Worm (Caenorhabditis elegans) whole organism, L1 larva: ENCODE results near the gene srg-42.
A peak's percentile ranks its signal among the peaks of the same experiment; 100 is the strongest.

Experiments used
- C04F5.9 ChIP-seq: sonication (generic microtip); optimal IDR thresholded peaks from 2 replicates; lab custom pipeline; 2016; ENCODE audit warnings: missing genetic modification characterization, missing compliant biosample characterization
- C16A3.4 ChIP-seq: fragments of 150-350 bp; optimal IDR thresholded peaks from 2 replicates; lab custom pipeline; 2014; ENCODE audit warnings: missing biosample characterization, missing genetic modification characterization
- C34B4.2 ChIP-seq: sonication (generic microtip); optimal IDR thresholded peaks from 2 replicates; lab custom pipeline; 2017; ENCODE audit warnings: mild to moderate bottlenecking, missing genetic modification characterization, missing compliant biosample characterization
- F16B12.6 ChIP-seq: fragments of 150-350 bp; optimal IDR thresholded peaks from 2 replicates; lab custom pipeline; 2014; ENCODE audit warnings: missing biosample characterization, missing genetic modification characterization
- alr-1 ChIP-seq: fragments of 200-800 bp; sonication (Bioruptor generic); optimal IDR thresholded peaks from 2 replicates; lab custom pipeline; 2018; ENCODE audit warnings: borderline replicate concordance, mild to moderate bottlenecking, missing genetic modification characterization, missing compliant biosample characterization
- ama-1 ChIP-seq: fragments of 150-350 bp; optimal IDR thresholded peaks from 2 replicates; lab custom pipeline; 2014
- ceh-82 ChIP-seq, 3 experiments: fragments of 150-350 bp in 1 of 3; sonication (generic microtip) in 2 of 3; optimal IDR thresholded peaks; 2 replicates each; lab custom pipeline; 2014 to 2017; ENCODE audit warnings: missing biosample characterization in 3 of 3, missing genetic modification characterization in 3 of 3
- ceh-88 ChIP-seq: fragments of 200-800 bp; sonication (Bioruptor generic); IDR thresholded peaks from 2 replicates; pipeline ENCODE4 v1.3.6; 2022; ENCODE audit warnings: missing genetic modification characterization, missing compliant biosample characterization
- ces-1 ChIP-seq: fragments of 150-350 bp; optimal IDR thresholded peaks from 2 replicates; lab custom pipeline; 2014; ENCODE audit warnings: missing biosample characterization, missing genetic modification reagents, missing genetic modification characterization
- dsc-1 ChIP-seq: sonication (generic microtip); optimal IDR thresholded peaks from 2 replicates; lab custom pipeline; 2016; ENCODE audit warnings: mild to moderate bottlenecking, missing genetic modification characterization, missing compliant biosample characterization
- efl-1 ChIP-seq, 4 experiments: fragments of 150-350 bp; optimal IDR thresholded peaks in 3 of 4; peaks in 1 of 4; 1 replicate in 1 of 4; 2 replicates in 3 of 4; lab custom pipeline; 2014; ENCODE audit warnings: missing biosample characterization in 2 of 4, missing genetic modification characterization in 2 of 4, missing genetic modification reagents in 2 of 4
- egl-27 ChIP-seq, 2 experiments: fragments of 150-350 bp in 1 of 2; sonication (generic microtip); optimal IDR thresholded peaks; 3 replicates each; lab custom pipeline; 2017 to 2018; ENCODE audit warnings: missing biosample characterization in 2 of 2, missing genetic modification characterization in 2 of 2, missing genetic modification reagents in 2 of 2
- elt-3 ChIP-seq, 6 experiments: fragments of 150-350 bp in 1 of 6; sonication (generic microtip); optimal IDR thresholded peaks; 2 replicates each; lab custom pipeline; 2017 to 2018; ENCODE audit warnings: missing biosample characterization in 6 of 6, missing genetic modification characterization in 6 of 6, inconsistent platforms in 1 of 6
- fkh-10 ChIP-seq: sonication (generic microtip); optimal IDR thresholded peaks from 2 replicates; lab custom pipeline; 2017; ENCODE audit warnings: missing biosample characterization, missing genetic modification reagents, missing genetic modification characterization
- fkh-4 ChIP-seq: sonication (generic microtip); optimal IDR thresholded peaks from 2 replicates; lab custom pipeline; 2016; ENCODE audit warnings: missing compliant biosample characterization, missing genetic modification characterization, borderline replicate concordance
- fos-1 ChIP-seq: fragments of 150-350 bp; optimal IDR thresholded peaks from 2 replicates; lab custom pipeline; 2014; ENCODE audit warnings: missing biosample characterization, missing genetic modification characterization
- hlh-17 ChIP-seq: fragments of 200-800 bp; sonication (Bioruptor generic); optimal IDR thresholded peaks from 2 replicates; lab custom pipeline; 2018; ENCODE audit warnings: missing genetic modification characterization, mild to moderate bottlenecking, missing compliant biosample characterization, moderate library complexity, borderline replicate concordance
- irx-1 ChIP-seq: sonication (generic microtip); optimal IDR thresholded peaks from 2 replicates; lab custom pipeline; 2016; ENCODE audit warnings: missing genetic modification characterization, missing compliant biosample characterization
- isw-1 ChIP-seq: fragments of 200-800 bp; sonication (Bioruptor generic); IDR thresholded peaks from 2 replicates; pipeline ENCODE4 v1.3.6; 2022; ENCODE audit warnings: missing genetic modification characterization, missing compliant biosample characterization
- jun-1 ChIP-seq: fragments of 150-350 bp; optimal IDR thresholded peaks from 2 replicates; lab custom pipeline; 2014; ENCODE audit warnings: missing biosample characterization, missing genetic modification reagents, missing genetic modification characterization
- lin-13 ChIP-seq: fragments of 150-350 bp; optimal IDR thresholded peaks from 2 replicates; lab custom pipeline; 2014; ENCODE audit warnings: missing biosample characterization, missing genetic modification reagents, missing genetic modification characterization
- lin-14 ChIP-seq: fragments of 200-800 bp; sonication (Bioruptor generic); optimal IDR thresholded peaks from 2 replicates; lab custom pipeline; 2018; ENCODE audit warnings: mild to moderate bottlenecking, missing genetic modification characterization, moderate library complexity, missing compliant biosample characterization
- lin-35 ChIP-seq, 2 experiments: fragments of 150-350 bp; optimal IDR thresholded peaks; 2 replicates each; lab custom pipeline; 2014; ENCODE audit warnings: missing biosample characterization in 2 of 2, missing genetic modification characterization in 2 of 2, missing genetic modification reagents in 2 of 2
- lir-3 ChIP-seq: sonication (generic microtip); optimal IDR thresholded peaks from 2 replicates; lab custom pipeline; 2016; ENCODE audit warnings: mild to moderate bottlenecking, missing genetic modification characterization, moderate library complexity, missing compliant biosample characterization; ENCODE audit not compliant: poor library complexity
- lsy-2 ChIP-seq, 2 experiments: fragments of 150-350 bp; optimal IDR thresholded peaks; 2 replicates each; lab custom pipeline; 2014; ENCODE audit warnings: missing biosample characterization in 2 of 2, missing genetic modification characterization in 2 of 2
- mdl-1 ChIP-seq, 2 experiments: fragments of 150-350 bp; optimal IDR thresholded peaks; 2 replicates each; lab custom pipeline; 2014 to 2017; ENCODE audit warnings: missing biosample characterization in 2 of 2, missing genetic modification characterization in 2 of 2, inconsistent platforms in 1 of 2
- mep-1 ChIP-seq: fragments of 150-350 bp; optimal IDR thresholded peaks from 2 replicates; lab custom pipeline; 2014; ENCODE audit warnings: missing biosample characterization, missing genetic modification characterization
- nhr-11 ChIP-seq: fragments of 150-350 bp; optimal IDR thresholded peaks from 2 replicates; lab custom pipeline; 2014; ENCODE audit warnings: missing biosample characterization, missing genetic modification characterization
- nhr-12 ChIP-seq: sonication (generic microtip); optimal IDR thresholded peaks from 2 replicates; lab custom pipeline; 2017; ENCODE audit warnings: missing biosample characterization, missing genetic modification characterization
- nhr-237 ChIP-seq: fragments of 150-350 bp; optimal IDR thresholded peaks from 2 replicates; lab custom pipeline; 2014; ENCODE audit warnings: missing biosample characterization, missing genetic modification characterization
- nhr-47 ChIP-seq: sonication (generic microtip); optimal IDR thresholded peaks from 2 replicates; lab custom pipeline; 2016; ENCODE audit warnings: mild to moderate bottlenecking, missing genetic modification characterization, moderate library complexity, missing compliant biosample characterization
- nhr-76 ChIP-seq: sonication (generic microtip); optimal IDR thresholded peaks from 2 replicates; lab custom pipeline; 2017; ENCODE audit warnings: missing biosample characterization, missing genetic modification characterization
- nhr-77 ChIP-seq: fragments of 150-350 bp; optimal IDR thresholded peaks from 2 replicates; lab custom pipeline; 2014; ENCODE audit warnings: missing biosample characterization, missing genetic modification characterization
- nhr-84 ChIP-seq: sonication (generic microtip); optimal IDR thresholded peaks from 2 replicates; lab custom pipeline; 2017; ENCODE audit warnings: missing biosample characterization, missing genetic modification characterization
- nhr-90 ChIP-seq: sonication (generic microtip); optimal IDR thresholded peaks from 2 replicates; lab custom pipeline; 2016; ENCODE audit warnings: mild to moderate bottlenecking, missing genetic modification characterization, missing compliant biosample characterization; ENCODE audit not compliant: poor library complexity
- pax-3 ChIP-seq: fragments of 200-800 bp; sonication (Bioruptor generic); optimal IDR thresholded peaks from 2 replicates; lab custom pipeline; 2018; ENCODE audit warnings: mild to moderate bottlenecking, missing genetic modification characterization, moderate library complexity, missing compliant biosample characterization
- rnt-1 ChIP-seq: sonication (generic microtip); optimal IDR thresholded peaks from 2 replicates; lab custom pipeline; 2016; ENCODE audit warnings: mild to moderate bottlenecking, missing genetic modification characterization, moderate library complexity, missing compliant biosample characterization
- snpc-4 ChIP-seq: fragments of 150-350 bp; optimal IDR thresholded peaks from 2 replicates; lab custom pipeline; 2014; ENCODE audit warnings: missing biosample characterization, missing genetic modification characterization
- snu-23 ChIP-seq: sonication (generic microtip); optimal IDR thresholded peaks from 2 replicates; lab custom pipeline; 2016; ENCODE audit warnings: missing genetic modification characterization, missing compliant biosample characterization
- sox-4 ChIP-seq: sonication (generic microtip); optimal IDR thresholded peaks from 2 replicates; lab custom pipeline; 2016; ENCODE audit warnings: missing genetic modification characterization, missing compliant biosample characterization
- sptf-1 ChIP-seq: fragments of 150-350 bp; optimal IDR thresholded peaks from 2 replicates; lab custom pipeline; 2014; ENCODE audit warnings: missing biosample characterization, missing genetic modification characterization
- swsn-7 ChIP-seq: sonication (generic microtip); optimal IDR thresholded peaks from 2 replicates; lab custom pipeline; 2016; ENCODE audit warnings: missing genetic modification characterization, missing compliant biosample characterization
- tbx-2 ChIP-seq: sonication (generic microtip); optimal IDR thresholded peaks from 2 replicates; lab custom pipeline; 2016; ENCODE audit warnings: missing genetic modification characterization, missing compliant biosample characterization
- tlp-1 ChIP-seq: fragments of 150-350 bp; optimal IDR thresholded peaks from 2 replicates; lab custom pipeline; 2014; ENCODE audit warnings: missing biosample characterization, missing genetic modification characterization
- unc-62 ChIP-seq: fragments of 150-350 bp; optimal IDR thresholded peaks from 2 replicates; lab custom pipeline; 2014; ENCODE audit warnings: missing biosample characterization, missing genetic modification reagents, missing genetic modification characterization
- unc-86 ChIP-seq: sonication (generic microtip); optimal IDR thresholded peaks from 2 replicates; lab custom pipeline; 2016; ENCODE audit warnings: missing genetic modification characterization, missing compliant biosample characterization
- unc-98 ChIP-seq: fragments of 200-800 bp; sonication (Bioruptor generic); IDR thresholded peaks from 2 replicates; pipeline ENCODE4 v1.3.6; 2022; ENCODE audit warnings: missing genetic modification characterization, missing compliant biosample characterization
- xbp-1 ChIP-seq: sonication (generic microtip); optimal IDR thresholded peaks from 2 replicates; lab custom pipeline; 2016; ENCODE audit warnings: missing genetic modification characterization, missing compliant biosample characterization
- zag-1 ChIP-seq: fragments of 150-350 bp; optimal IDR thresholded peaks from 2 replicates; lab custom pipeline; 2014; ENCODE audit warnings: missing biosample characterization, missing genetic modification characterization
- zip-4 ChIP-seq: fragments of 200-800 bp; sonication (Bioruptor generic); optimal IDR thresholded peaks from 2 replicates; lab custom pipeline; 2018; ENCODE audit warnings: mild to moderate bottlenecking, missing genetic modification characterization, moderate library complexity, missing compliant biosample characterization
- ztf-11 ChIP-seq, 2 experiments: sonication (generic microtip); optimal IDR thresholded peaks; 2 replicates each; lab custom pipeline; 2016 to 2017; ENCODE audit warnings: missing genetic modification characterization in 2 of 2, missing biosample characterization in 1 of 2, missing compliant biosample characterization in 1 of 2
- ztf-4 ChIP-seq: fragments of 150-350 bp; optimal IDR thresholded peaks from 2 replicates; lab custom pipeline; 2014; ENCODE audit warnings: missing biosample characterization, missing genetic modification characterization

Gene srg-42

ce11 chrV:11113041-11113574 lies 44.7 kb downstream of the srg-42 start, which contains the start of gene erfa-3:
Gene erfa-3 (minus strand): TSS chrV:11113091.
- TF ChIP-seq unc-98 (GFP tag; lab: Robert Waterston, UW) (no peak), nhr-12 (tag; lab: Kevin White, UChicago) (no peak), nhr-84 (tag; lab: Kevin White, UChicago) (peak; percentile 5), fkh-10 (no peak), hlh-17 (no peak), lin-35 (GFP tag; optimal IDR thresholded peaks at IDR 0.05; lab: Kevin White, UChicago) (peak; percentile 40 to 72), rnt-1 (tag; lab: Kevin White, UChicago) (peak; percentile 85), ceh-88 (GFP tag; lab: Robert Waterston, UW) (no peak), nhr-77 (no peak), alr-1 (tag; lab: Kevin White, UChicago) (no peak), zip-4 (GFP tag; lab: Kevin White, UChicago) (peak; percentile 29), isw-1 (GFP tag; lab: Robert Waterston, UW) (peak; percentile 40), nhr-237 (no peak), C04F5.9 (tag; lab: Kevin White, UChicago) (no peak), ama-1 (lab: Kevin White, UChicago) (no peak), pax-3 (tag; lab: Kevin White, UChicago) (no peak), ces-1 (GFP tag; lab: Kevin White, UChicago) (no peak), jun-1 (tag; lab: Kevin White, UChicago) (peak; percentile 33), fkh-4 (tag; lab: Kevin White, UChicago) (no peak), swsn-7 (peak; percentile 66), snu-23 (peak; percentile 73), nhr-47 (tag; lab: Kevin White, UChicago) (peak; percentile 62), irx-1 (peak; percentile 44), elt-3 (tag; optimal IDR thresholded peaks at IDR 0.05; lab: Kevin White, UChicago) (peak in 1 of 6 experiments; percentile 54), xbp-1 (tag; lab: Kevin White, UChicago) (peak; percentile 62), sox-4 (tag; lab: Kevin White, UChicago) (peak; percentile 34), unc-86 (tag; lab: Kevin White, UChicago) (peak; percentile 38), tlp-1 (tag; lab: Kevin White, UChicago) (no peak), lir-3 (tag; lab: Kevin White, UChicago) (peak; percentile 15), efl-1 (optimal IDR thresholded peaks at IDR 0.05; lab: Kevin White, UChicago) (peak; percentile 54 to 65), efl-1 (GFP tag; optimal IDR thresholded peaks at IDR 0.05 in 1 of 2; lab: Kevin White, UChicago) (peak; percentile 52 to 95), F16B12.6 (tag; lab: Kevin White, UChicago) (no peak), lsy-2 (tag; optimal IDR thresholded peaks at IDR 0.05; lab: Kevin White, UChicago) (peak; percentile 58 to 60), lin-13 (GFP tag; lab: Kevin White, UChicago) (no peak), tbx-2 (tag; lab: Kevin White, UChicago) (peak; percentile 49), zag-1 (tag; lab: Kevin White, UChicago) (no peak), snpc-4 (tag; lab: Kevin White, UChicago) (peak; percentile 50), ztf-11 (tag; optimal IDR thresholded peaks at IDR 0.05; lab: Kevin White, UChicago) (peak in 1 of 2 experiments; percentile 48), sptf-1 (no peak), ztf-4 (tag; lab: Kevin White, UChicago) (peak; percentile 27), mdl-1 (tag; optimal IDR thresholded peaks at IDR 0.05; lab: Kevin White, UChicago) (peak in 1 of 2 experiments; percentile 64), dsc-1 (tag; lab: Kevin White, UChicago) (peak; percentile 68), nhr-76 (tag; lab: Kevin White, UChicago) (peak; percentile 68), C16A3.4 (peak; percentile 67), C34B4.2 (tag; lab: Kevin White, UChicago) (no peak), unc-62 (GFP tag; lab: Kevin White, UChicago) (no peak), ceh-82 (tag; optimal IDR thresholded peaks at IDR 0.05; lab: Kevin White, UChicago) (peak; percentile 64 to 73 (median 70)), fos-1 (tag; lab: Kevin White, UChicago) (no peak), nhr-90 (tag; lab: Kevin White, UChicago) (peak; percentile 69), lin-14 (GFP tag; lab: Kevin White, UChicago) (peak; percentile 59), nhr-11 (no peak), egl-27 (tag; optimal IDR thresholded peaks at IDR 0.05; lab: Kevin White, UChicago) (no peak), mep-1 (peak; percentile 46)
